Worm (Caenorhabditis elegans) whole organism, young adult: Measurements from ENCODE around the gene H35N09.1.

ENCODE experiments used
- F39B2.1 ChIP-seq: fragments of 200-800 bp; sonication (Bioruptor generic); IDR thresholded peaks from 2 replicates; pipeline ENCODE4 v1.3.6; 2022; ENCODE audit warnings: missing genetic modification reagents, missing genetic modification characterization, missing compliant biosample characterization
- bed-1 ChIP-seq: fragments of 200-800 bp; sonication (Bioruptor generic); IDR thresholded peaks from 2 replicates; pipeline ENCODE4 v1.3.6; 2022; ENCODE audit warnings: missing genetic modification reagents, missing genetic modification characterization, missing compliant biosample characterization
- him-1 ChIP-seq: sonication (generic microtip); optimal IDR thresholded peaks from 2 replicates; lab custom pipeline; 2016; ENCODE audit warnings: missing genotype, missing genetic modification reagents, missing genetic modification characterization, missing compliant biosample characterization
- snpc-3.4 ChIP-seq: sonication (generic microtip); optimal IDR thresholded peaks from 2 replicates; lab custom pipeline; 2017; ENCODE audit warnings: missing genetic modification characterization, mild to moderate bottlenecking, missing compliant biosample characterization, antibody characterized with exemption, moderate library complexity, missing genotype, missing genetic modification reagents

DNA sequence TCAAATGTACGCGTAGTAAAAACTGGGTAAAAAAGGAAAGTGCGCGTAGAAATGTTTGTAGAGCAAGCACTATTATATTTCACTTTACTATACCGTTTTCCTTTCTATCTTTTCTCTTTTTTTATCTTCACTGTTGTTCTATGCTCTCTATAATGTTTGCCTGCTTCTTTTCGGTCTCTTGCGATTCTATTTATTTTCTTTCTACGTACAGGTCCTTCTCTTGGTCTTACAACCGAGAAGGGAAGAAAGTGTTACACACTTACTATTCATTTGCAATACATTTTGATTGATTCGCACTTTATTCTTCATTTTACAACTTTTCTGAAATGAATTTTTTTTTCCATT, 40.7 kb upstream of the H35N09.1 start:
- TF ChIP-seq snpc-3.4 (tag; lab: Kevin White, UChicago) (no peak), bed-1 (GFP tag; lab: Robert Waterston, UW) (no peak), F39B2.1 (GFP tag; lab: Robert Waterston, UW) (no peak), him-1 (tag; lab: Kevin White, UChicago) (no peak)
